Fruit fly (Drosophila melanogaster): ENCODE measurements around the gene mld.

The mld gene

DNA sequence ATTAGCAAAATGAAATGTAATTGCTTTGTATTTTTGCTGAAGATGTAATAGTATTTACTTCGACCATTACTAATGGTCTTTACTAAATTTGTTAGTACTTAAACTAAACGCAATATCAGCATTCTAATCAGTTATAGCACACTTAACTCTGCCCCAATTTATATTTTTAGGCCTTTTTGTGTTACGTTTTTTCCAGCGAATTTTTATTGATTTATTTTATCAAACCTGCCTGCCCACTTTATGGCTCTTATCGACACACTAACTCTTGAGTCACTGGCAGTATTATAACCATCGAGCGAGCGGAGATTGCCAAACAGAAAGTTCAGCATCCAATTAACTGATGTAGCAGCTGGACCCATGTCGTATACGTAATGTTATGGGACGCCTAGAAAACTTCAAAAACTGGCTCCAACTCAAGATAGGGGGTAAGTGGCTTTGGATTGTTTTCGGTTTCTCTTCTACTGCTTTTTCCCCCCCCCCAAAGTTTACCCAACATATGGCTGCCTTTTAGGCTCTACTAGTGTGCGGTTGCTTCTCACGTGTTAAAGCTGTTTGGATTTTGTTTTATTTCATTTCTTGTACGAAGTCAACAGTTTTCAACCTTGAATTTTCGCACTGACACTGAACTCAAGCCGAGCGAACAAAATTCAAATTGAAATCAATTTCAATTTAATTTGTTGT is 15.6 kb upstream of the mld start:
- TF ChIP-seq h (GFP tag; optimal IDR thresholded peaks at IDR 0.05): no peak
- no peak for TF ChIP-seq lola (GFP tag; optimal IDR thresholded peaks at IDR 0.05)
- TF ChIP-seq jim (GFP tag; optimal IDR thresholded peaks at IDR 0.05): no peak
- no peak for TF ChIP-seq Vsx2 (GFP tag; optimal IDR thresholded peaks at IDR 0.05; ENCODE audit: partially characterized antibody)
- no peak for TF ChIP-seq Abd-B (GFP tag; optimal IDR thresholded peaks at IDR 0.05)
- no peak for TF ChIP-seq Mio (GFP tag; optimal IDR thresholded peaks at IDR 0.05)
- TF ChIP-seq rgr (GFP tag; optimal IDR thresholded peaks at IDR 0.05): no peak

DNA sequence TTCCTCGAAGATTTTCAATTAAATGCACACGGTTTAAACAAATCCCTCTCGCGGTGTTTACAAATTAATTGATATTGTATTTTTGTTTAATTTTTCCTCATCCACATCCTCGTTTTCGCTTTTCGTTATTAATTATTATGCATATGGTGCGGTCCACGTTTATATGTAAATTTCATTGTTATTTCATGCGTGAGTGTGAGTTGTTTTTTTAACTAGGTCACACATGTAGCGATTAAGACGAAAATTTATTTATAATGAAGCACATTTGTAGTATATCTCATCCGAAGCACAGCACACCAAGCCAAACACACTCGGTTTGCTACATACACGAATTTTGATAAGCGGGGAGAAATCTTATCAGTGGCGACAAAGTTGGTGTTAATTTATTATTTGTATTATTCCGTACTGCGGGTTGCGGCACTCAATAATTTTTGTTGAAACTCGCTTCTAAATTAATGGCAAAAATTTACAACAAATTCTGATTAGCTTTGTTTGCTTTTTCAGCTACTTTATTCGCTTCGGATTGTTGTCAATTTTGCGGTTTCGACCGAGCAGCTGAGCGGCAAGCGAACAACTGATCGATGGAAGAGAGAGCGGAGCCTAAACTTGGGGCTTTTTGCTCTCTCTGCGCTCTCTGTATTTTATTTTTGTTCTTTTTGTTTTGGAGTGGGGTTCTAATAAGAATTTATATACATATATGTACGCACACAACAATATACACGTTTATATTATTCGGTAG is 13.9 kb upstream of the mld start:
- no peak for TF ChIP-seq dmrt93B (GFP tag; optimal IDR thresholded peaks at IDR 0.05)
- TF ChIP-seq sv (GFP tag; optimal IDR thresholded peaks at IDR 0.05): no peak
- peak; percentile 32 for TF ChIP-seq br (GFP tag; optimal IDR thresholded peaks at IDR 0.05)
- peak; percentile 59 for TF ChIP-seq Hr83 (GFP tag; optimal IDR thresholded peaks at IDR 0.05; ENCODE audit: poor library complexity, severe bottlenecking)
- peak; percentile 4 for TF ChIP-seq sage (GFP tag; optimal IDR thresholded peaks at IDR 0.05)
- TF ChIP-seq Rel (GFP tag; optimal IDR thresholded peaks at IDR 0.05): peak; percentile 16
- peak; percentile 42 for TF ChIP-seq Rel (tag; optimal IDR thresholded peaks at IDR 0.05)
- no peak for TF ChIP-seq lola (GFP tag; optimal IDR thresholded peaks at IDR 0.05)
- no peak for TF ChIP-seq OdsH (GFP tag; optimal IDR thresholded peaks at IDR 0.05)
- TF ChIP-seq Dif (GFP tag; optimal IDR thresholded peaks at IDR 0.05; ENCODE audit: partially characterized antibody): peak; percentile 89
- no peak for TF ChIP-seq woc (GFP tag; optimal IDR thresholded peaks at IDR 0.05)
- no peak for TF ChIP-seq Dfd (GFP tag; optimal IDR thresholded peaks at IDR 0.05)
- TF ChIP-seq Myc (optimal IDR thresholded peaks at IDR 0.05): no peak
- TF ChIP-seq N (GFP tag; optimal IDR thresholded peaks at IDR 0.05): no peak
- no peak for TF ChIP-seq tai (GFP tag; optimal IDR thresholded peaks at IDR 0.05)
- peak; percentile 73 to 87 for TF ChIP-seq dl (GFP tag; optimal IDR thresholded peaks at IDR 0.05; ENCODE audit: insufficient read depth in 1 of 2, partially characterized antibody in 2 of 2)
- peak; percentile 65 for TF ChIP-seq Vsx2 (GFP tag; optimal IDR thresholded peaks at IDR 0.05; ENCODE audit: partially characterized antibody)
- no peak for TF ChIP-seq ey (GFP tag; optimal IDR thresholded peaks at IDR 0.05)
- TF ChIP-seq Sp1 (GFP tag; optimal IDR thresholded peaks at IDR 0.05): peak; percentile 10
- TF ChIP-seq CG9705 (GFP tag; optimal IDR thresholded peaks at IDR 0.05): no peak
- no peak for TF ChIP-seq usp (GFP tag; optimal IDR thresholded peaks at IDR 0.05)
- no peak for TF ChIP-seq Mio (GFP tag; optimal IDR thresholded peaks at IDR 0.05)
- TF ChIP-seq foxo (GFP tag; optimal IDR thresholded peaks at IDR 0.05): no peak
- TF ChIP-seq CG32264 (GFP tag; optimal IDR thresholded peaks at IDR 0.05): no peak
- TF ChIP-seq HLH106 (tag; optimal IDR thresholded peaks at IDR 0.05): no peak
- TF ChIP-seq Jra (GFP tag; optimal IDR thresholded peaks at IDR 0.05): no peak
- TF ChIP-seq psq (GFP tag; optimal IDR thresholded peaks at IDR 0.05): no peak
- TF ChIP-seq brk (GFP tag; optimal IDR thresholded peaks at IDR 0.05): peak; percentile 60
- TF ChIP-seq jim (GFP tag; optimal IDR thresholded peaks at IDR 0.05): peak; percentile 54
- TF ChIP-seq Hr78 (GFP tag; optimal IDR thresholded peaks at IDR 0.05): no peak
- no peak for TF ChIP-seq Abd-B (GFP tag; optimal IDR thresholded peaks at IDR 0.05)
- TF ChIP-seq CrebA (GFP tag; optimal IDR thresholded peaks at IDR 0.05; ENCODE audit: borderline replicate concordance): peak; percentile 75
- TF ChIP-seq fru (GFP tag; optimal IDR thresholded peaks at IDR 0.05): peak; percentile 1
- peak; percentile 18 for TF ChIP-seq Hnf4 (GFP tag; optimal IDR thresholded peaks at IDR 0.05)
- no peak for TF ChIP-seq rgr (GFP tag; optimal IDR thresholded peaks at IDR 0.05)
- no peak for TF ChIP-seq GATAd (GFP tag; optimal IDR thresholded peaks at IDR 0.05)
- no peak for TF ChIP-seq dsf (GFP tag; optimal IDR thresholded peaks at IDR 0.05; ENCODE audit: borderline replicate concordance)
- TF ChIP-seq pan (optimal IDR thresholded peaks at IDR 0.05): no peak
- peak; percentile 48 for TF ChIP-seq h (GFP tag; optimal IDR thresholded peaks at IDR 0.05)
